Fruit fly (Drosophila melanogaster) whole organism, embryonic: ENCODE measurements around the gene Neu2.

Experiments
- CG4820 ChIP-seq: fragments of 200-800 bp; sonication (Bioruptor generic); optimal IDR thresholded peaks from 3 replicates; lab custom pipeline; 2016; ENCODE audit warnings: missing biosample characterization, missing genetic modification characterization
- HHEX ChIP-seq: fragments of 200-800 bp; sonication (Bioruptor generic); optimal IDR thresholded peaks from 3 replicates; lab custom pipeline; 2017; ENCODE audit warnings: missing biosample characterization, mild to moderate bottlenecking, missing genetic modification characterization, missing genetic modification reagents
- Hmr ChIP-seq: fragments of 200-800 bp; sonication (Bioruptor generic); optimal IDR thresholded peaks from 3 replicates; lab custom pipeline; 2017; ENCODE audit warnings: mild to moderate bottlenecking, missing biosample characterization, missing genetic modification reagents, missing genetic modification characterization
- Sry-δ ChIP-seq: fragments of 200-800 bp; sonication (Bioruptor generic); optimal IDR thresholded peaks from 2 replicates; lab custom pipeline; 2016; ENCODE audit warnings: missing biosample characterization, missing genetic modification characterization
- cwo ChIP-seq: fragments of 200-800 bp; sonication (Bioruptor generic); optimal IDR thresholded peaks from 3 replicates; lab custom pipeline; 2017; ENCODE audit warnings: missing biosample characterization, missing genetic modification characterization, mild to moderate bottlenecking, moderate library complexity, missing genetic modification reagents
- lola ChIP-seq, 3 experiments: fragments of >200 bp in 2 of 3; fragments of 200-800 bp in 1 of 3; sonication (Bioruptor generic) in 1 of 3; optimal IDR thresholded peaks; 2 replicates each; lab custom pipeline; 2017 to 2019; ENCODE audit warnings: missing biosample characterization in 3 of 3, missing genetic modification characterization in 3 of 3, mild to moderate bottlenecking in 1 of 3, moderate library complexity in 1 of 3
- wek ChIP-seq: fragments of 200-800 bp; sonication (Bioruptor generic); optimal IDR thresholded peaks from 3 replicates; lab custom pipeline; 2018; ENCODE audit warnings: missing biosample characterization, mild to moderate bottlenecking, missing genetic modification characterization, moderate library complexity
- zen2 ChIP-seq: fragments of 200-800 bp; sonication (Bioruptor generic); IDR thresholded peaks from 3 replicates; pipeline ENCODE4 v1.3.6; 2022; ENCODE audit warnings: missing biosample characterization, missing genetic modification characterization; ENCODE audit not compliant: partially characterized antibody

DNA sequence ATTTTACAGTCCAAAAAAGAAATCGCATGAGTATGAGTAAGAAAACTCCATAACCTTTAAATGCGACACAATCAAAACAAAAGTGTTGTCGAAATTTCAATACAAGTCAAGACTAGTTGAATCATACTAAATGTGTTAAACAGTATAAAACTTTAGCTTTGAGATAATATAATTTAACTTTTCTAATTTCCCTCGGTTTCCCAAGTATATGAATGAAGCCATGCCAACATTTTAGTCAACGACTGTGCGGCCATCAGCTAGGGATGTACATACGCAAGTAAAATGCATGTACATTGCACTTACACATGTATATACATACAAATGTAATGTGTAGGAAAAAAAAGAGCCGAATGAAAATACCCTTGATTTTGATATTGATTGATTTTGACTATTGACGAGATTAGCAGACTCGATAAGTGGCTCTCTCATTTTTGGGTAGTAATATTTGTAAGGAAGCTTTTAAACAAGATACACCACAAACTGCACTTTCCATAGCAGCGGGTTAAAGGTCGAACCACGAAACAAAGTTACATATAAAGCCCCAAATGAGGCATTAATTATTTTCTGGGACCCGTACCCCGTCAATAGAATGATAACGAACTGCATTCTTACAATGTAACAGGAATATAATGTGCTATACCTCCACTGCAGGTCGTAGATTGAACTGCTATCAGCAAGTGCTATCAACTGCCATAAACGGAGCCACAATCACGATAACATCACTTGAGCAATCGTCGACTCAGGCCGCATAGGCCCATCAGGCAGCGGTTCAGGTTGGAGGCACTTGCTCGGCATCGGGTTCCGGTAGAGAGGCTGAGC lies 33.9 kb upstream of the Neu2 start:
- TF ChIP-seq Hmr (no peak), zen2 (GFP tag; lab: Robert Waterston, UW) (no peak), lola (GFP tag; optimal IDR thresholded peaks at IDR 0.05; lab: Kevin White, UChicago) (no peak), HHEX (GFP tag; lab: Kevin White, UChicago) (no peak), Sry-δ (GFP tag; lab: Kevin White, UChicago) (no peak), cwo (GFP tag; lab: Kevin White, UChicago) (no peak), wek (GFP tag; lab: Kevin White, UChicago) (no peak), CG4820 (no peak)
